Fruit fly (Drosophila melanogaster) whole organism, embryonic: ENCODE measurements around the gene I-2.
A peak's percentile ranks its signal among the peaks of the same experiment; 100 is the strongest.

Experiments used
- Adf1 ChIP-seq: fragments of 200-800 bp; sonication (Bioruptor generic); IDR thresholded peaks from 2 replicates; pipeline ENCODE4 v1.3.6; 2022; ENCODE audit warnings: missing biosample characterization, missing genetic modification characterization
- CG10274 ChIP-seq: fragments of 200-800 bp; sonication (Bioruptor generic); optimal IDR thresholded peaks from 3 replicates; lab custom pipeline; 2017; ENCODE audit warnings: missing biosample characterization, mild to moderate bottlenecking, missing genetic modification characterization
- CG1233 ChIP-seq: fragments of 200-800 bp; sonication (Bioruptor generic); optimal IDR thresholded peaks from 4 replicates; lab custom pipeline; 2018; ENCODE audit warnings: missing biosample characterization, mild to moderate bottlenecking, missing genetic modification characterization
- CG12659 ChIP-seq: fragments of 200-800 bp; sonication (Bioruptor generic); optimal IDR thresholded peaks from 3 replicates; lab custom pipeline; 2017; ENCODE audit warnings: mild to moderate bottlenecking, missing biosample characterization, missing genetic modification reagents, missing genetic modification characterization
- CG14014 ChIP-seq: fragments of 200-800 bp; sonication (Bioruptor generic); IDR thresholded peaks from 2 replicates; pipeline ENCODE4 v1.3.6; 2022; ENCODE audit warnings: missing biosample characterization, missing genetic modification characterization
- CG14050 ChIP-seq: fragments of 200-800 bp; sonication (Bioruptor generic); IDR thresholded peaks from 3 replicates; pipeline ENCODE4 v1.3.6; 2022; ENCODE audit warnings: missing biosample characterization, missing genetic modification characterization
- CG1647 ChIP-seq: fragments of 200-800 bp; sonication (Bioruptor generic); optimal IDR thresholded peaks from 3 replicates; lab custom pipeline; 2016; ENCODE audit warnings: missing biosample characterization, missing genetic modification characterization
- CG17328 ChIP-seq: fragments of 200-800 bp; sonication (Bioruptor generic); IDR thresholded peaks from 2 replicates; pipeline ENCODE4 v1.3.6; 2022; ENCODE audit warnings: missing biosample characterization, missing genetic modification characterization
- CG17361 ChIP-seq: fragments of 200-800 bp; sonication (Bioruptor generic); IDR thresholded peaks from 3 replicates; pipeline ENCODE4 v1.3.6; 2022; ENCODE audit warnings: missing biosample characterization, missing genetic modification characterization
- CG1792 ChIP-seq: fragments of 200-800 bp; sonication (Bioruptor generic); optimal IDR thresholded peaks from 2 replicates; lab custom pipeline; 2016; ENCODE audit warnings: missing biosample characterization, missing genetic modification characterization
- CG18476 ChIP-seq: fragments of 200-800 bp; sonication (Bioruptor generic); optimal IDR thresholded peaks from 2 replicates; lab custom pipeline; 2016; ENCODE audit warnings: missing biosample characterization, mild to moderate bottlenecking, missing genetic modification characterization
- CG2875 ChIP-seq: fragments of 200-800 bp; sonication (Bioruptor generic); optimal IDR thresholded peaks from 2 replicates; lab custom pipeline; 2017; ENCODE audit warnings: missing biosample characterization, mild to moderate bottlenecking, missing genetic modification characterization, missing genetic modification reagents
- CG4282 ChIP-seq: fragments of 200-800 bp; sonication (Bioruptor generic); optimal IDR thresholded peaks from 2 replicates; lab custom pipeline; 2016; ENCODE audit warnings: missing biosample characterization, missing genetic modification characterization
- CG43689 ChIP-seq: fragments of 200-800 bp; sonication (Bioruptor generic); IDR thresholded peaks from 2 replicates; pipeline ENCODE4 v1.3.6; 2022; ENCODE audit warnings: missing biosample characterization, missing genetic modification characterization
- CG6854 ChIP-seq: fragments of 200-800 bp; sonication (Bioruptor generic); optimal IDR thresholded peaks from 3 replicates; lab custom pipeline; 2017; ENCODE audit warnings: missing biosample characterization, mild to moderate bottlenecking, missing genetic modification characterization
- CG7271 ChIP-seq: fragments of 200-800 bp; sonication (Bioruptor generic); optimal IDR thresholded peaks from 2 replicates; lab custom pipeline; 2018; ENCODE audit warnings: missing biosample characterization, mild to moderate bottlenecking, missing genetic modification characterization, moderate library complexity
- CG8765 ChIP-seq: fragments of 200-800 bp; sonication (Bioruptor generic); IDR thresholded peaks from 2 replicates; pipeline ENCODE4 v1.3.6; 2022; ENCODE audit warnings: missing biosample characterization, missing genetic modification characterization
- Dll ChIP-seq: fragments of 200-800 bp; sonication (Bioruptor generic); IDR thresholded peaks from 4 replicates; pipeline ENCODE4 v1.3.6; 2022; ENCODE audit warnings: missing biosample characterization, missing genetic modification characterization; ENCODE audit not compliant: partially characterized antibody
- E2f1 ChIP-seq: fragments of 200-800 bp; sonication (Bioruptor generic); IDR thresholded peaks from 2 replicates; pipeline ENCODE4 v1.3.6; 2022; ENCODE audit warnings: missing biosample characterization, missing genetic modification characterization
- E2f2 ChIP-seq: fragments of 200-800 bp; sonication (Bioruptor generic); IDR thresholded peaks from 2 replicates; pipeline ENCODE4 v1.3.6; 2022; ENCODE audit warnings: missing biosample characterization, missing genetic modification characterization
- Fer3 ChIP-seq: fragments of 200-800 bp; sonication (Bioruptor generic); optimal IDR thresholded peaks from 2 replicates; lab custom pipeline; 2018; ENCODE audit warnings: missing biosample characterization, mild to moderate bottlenecking, missing genetic modification characterization, moderate library complexity
- Gug ChIP-seq: fragments of 200-800 bp; sonication (Bioruptor generic); IDR thresholded peaks from 4 replicates; pipeline ENCODE4 v1.3.6; 2022; ENCODE audit warnings: missing biosample characterization, missing genetic modification characterization
- Hmr ChIP-seq: fragments of 200-800 bp; sonication (Bioruptor generic); optimal IDR thresholded peaks from 3 replicates; lab custom pipeline; 2017; ENCODE audit warnings: mild to moderate bottlenecking, missing biosample characterization, missing genetic modification reagents, missing genetic modification characterization
- Hr51 ChIP-seq, 2 experiments: fragments of 200-800 bp; sonication (Bioruptor generic); optimal IDR thresholded peaks; 2 replicates in 1 of 2; 3 replicates in 1 of 2; lab custom pipeline; 2016 to 2018; ENCODE audit warnings: missing biosample characterization in 2 of 2, missing genetic modification characterization in 2 of 2, mild to moderate bottlenecking in 1 of 2, moderate library complexity in 1 of 2
- Neu2 ChIP-seq: fragments of 200-800 bp; sonication (Bioruptor generic); optimal IDR thresholded peaks from 3 replicates; lab custom pipeline; 2016; ENCODE audit warnings: missing biosample characterization, missing genetic modification characterization, borderline replicate concordance
- Optix ChIP-seq: fragments of 200-800 bp; sonication (Bioruptor generic); IDR thresholded peaks from 3 replicates; pipeline ENCODE4 v1.3.6; 2022; ENCODE audit warnings: missing biosample characterization, missing genetic modification characterization
- Pdp1 ChIP-seq, 2 experiments: fragments of 200-800 bp; sonication (Bioruptor generic); optimal IDR thresholded peaks; 3 replicates each; lab custom pipeline; 2016; ENCODE audit warnings: missing biosample characterization in 2 of 2, missing genetic modification characterization in 2 of 2, mild to moderate bottlenecking in 1 of 2, moderate library complexity in 1 of 2
- Vsx1 ChIP-seq: fragments of 200-800 bp; sonication (Bioruptor generic); optimal IDR thresholded peaks from 2 replicates; lab custom pipeline; 2017; ENCODE audit warnings: missing biosample characterization, mild to moderate bottlenecking, missing genetic modification characterization, missing genetic modification reagents
- Xbp1 ChIP-seq: fragments of 200-800 bp; sonication (Bioruptor generic); optimal IDR thresholded peaks from 3 replicates; lab custom pipeline; 2016; ENCODE audit warnings: missing biosample characterization, mild to moderate bottlenecking, missing genetic modification characterization
- ac ChIP-seq: fragments of 200-800 bp; sonication (Bioruptor generic); optimal IDR thresholded peaks from 3 replicates; lab custom pipeline; 2017; ENCODE audit warnings: missing biosample characterization, mild to moderate bottlenecking, missing genetic modification characterization
- amos ChIP-seq: fragments of 200-800 bp; sonication (Bioruptor generic); IDR thresholded peaks from 2 replicates; pipeline ENCODE4 v1.3.6; 2022; ENCODE audit warnings: missing biosample characterization, missing genetic modification characterization; ENCODE audit not compliant: partially characterized antibody
- bowl ChIP-seq: fragments of 200-800 bp; sonication (Bioruptor generic); IDR thresholded peaks from 2 replicates; pipeline ENCODE4 v1.3.6; 2022; ENCODE audit warnings: missing biosample characterization, missing genetic modification characterization
- corto ChIP-seq: fragments of 200-800 bp; sonication (Bioruptor generic); optimal IDR thresholded peaks from 2 replicates; lab custom pipeline; 2016; ENCODE audit warnings: missing biosample characterization, mild to moderate bottlenecking, missing genetic modification characterization, moderate library complexity
- eve ChIP-seq, 2 experiments: fragments of >200 bp; optimal IDR thresholded peaks; 2 replicates each; lab custom pipeline; 2017; ENCODE audit warnings: missing biosample characterization in 2 of 2, missing genetic modification characterization in 2 of 2
- gce ChIP-seq: fragments of 200-800 bp; sonication (Bioruptor generic); IDR thresholded peaks from 3 replicates; pipeline ENCODE4 v1.3.6; 2022; ENCODE audit warnings: missing biosample characterization, missing genetic modification characterization
- gsb-n ChIP-seq: fragments of 200-800 bp; sonication (Bioruptor generic); optimal IDR thresholded peaks from 3 replicates; lab custom pipeline; 2018; ENCODE audit warnings: missing biosample characterization, mild to moderate bottlenecking, missing genetic modification characterization
- lab ChIP-seq: fragments of 200-800 bp; sonication (Bioruptor generic); optimal IDR thresholded peaks from 3 replicates; lab custom pipeline; 2017; ENCODE audit warnings: missing biosample characterization, missing genetic modification characterization, mild to moderate bottlenecking, moderate library complexity, missing genetic modification reagents
- lilli ChIP-seq: fragments of 200-800 bp; sonication (Bioruptor generic); optimal IDR thresholded peaks from 3 replicates; lab custom pipeline; 2016; ENCODE audit warnings: missing biosample characterization, missing genetic modification characterization
- lola ChIP-seq, 3 experiments: fragments of >200 bp in 2 of 3; fragments of 200-800 bp in 1 of 3; sonication (Bioruptor generic) in 1 of 3; optimal IDR thresholded peaks; 2 replicates each; lab custom pipeline; 2017 to 2019; ENCODE audit warnings: missing biosample characterization in 3 of 3, missing genetic modification characterization in 3 of 3, mild to moderate bottlenecking in 1 of 3, moderate library complexity in 1 of 3
- mam ChIP-seq: fragments of 200-800 bp; sonication (Bioruptor generic); optimal IDR thresholded peaks from 3 replicates; lab custom pipeline; 2016; ENCODE audit warnings: missing biosample characterization, missing genetic modification characterization
- oc ChIP-seq: fragments of 200-800 bp; sonication (Bioruptor generic); optimal IDR thresholded peaks from 2 replicates; lab custom pipeline; 2018; ENCODE audit warnings: missing biosample characterization, mild to moderate bottlenecking, missing genetic modification characterization, moderate library complexity
- org-1 ChIP-seq: fragments of 200-800 bp; sonication (Bioruptor generic); optimal IDR thresholded peaks from 2 replicates; lab custom pipeline; 2017; ENCODE audit warnings: missing biosample characterization, missing genetic modification characterization
- phol ChIP-seq: fragments of 200-800 bp; sonication (Bioruptor generic); optimal IDR thresholded peaks from 3 replicates; lab custom pipeline; 2018; ENCODE audit warnings: missing biosample characterization, mild to moderate bottlenecking, missing genetic modification characterization, moderate library complexity
- pum ChIP-seq: fragments of 200-800 bp; sonication (Bioruptor generic); optimal IDR thresholded peaks from 2 replicates; lab custom pipeline; 2016; ENCODE audit warnings: missing biosample characterization, missing genetic modification characterization
- shn ChIP-seq: fragments of 200-800 bp; sonication (Bioruptor generic); optimal IDR thresholded peaks from 3 replicates; lab custom pipeline; 2016; ENCODE audit warnings: missing biosample characterization, missing genetic modification characterization
- sob ChIP-seq: fragments of 200-800 bp; sonication (Bioruptor generic); IDR thresholded peaks from 2 replicates; pipeline ENCODE4 v1.3.6; 2022; ENCODE audit warnings: missing biosample characterization, missing genetic modification characterization
- stc ChIP-seq: fragments of 200-800 bp; sonication (Bioruptor generic); IDR thresholded peaks from 2 replicates; pipeline ENCODE4 v1.3.6; 2022; ENCODE audit warnings: missing biosample characterization, missing genetic modification characterization
- stwl ChIP-seq: fragments of 200-800 bp; sonication (Bioruptor generic); optimal IDR thresholded peaks from 3 replicates; lab custom pipeline; 2018; ENCODE audit warnings: missing biosample characterization, mild to moderate bottlenecking, missing genetic modification characterization, moderate library complexity
- trh ChIP-seq: fragments of 200-800 bp; sonication (Bioruptor generic); optimal IDR thresholded peaks from 2 replicates; lab custom pipeline; 2016; ENCODE audit warnings: missing biosample characterization, missing genetic modification characterization
- tx ChIP-seq: fragments of 200-800 bp; sonication (Bioruptor generic); optimal IDR thresholded peaks from 2 replicates; lab custom pipeline; 2016; ENCODE audit warnings: missing biosample characterization, missing genetic modification characterization

The I-2 gene

DNA sequence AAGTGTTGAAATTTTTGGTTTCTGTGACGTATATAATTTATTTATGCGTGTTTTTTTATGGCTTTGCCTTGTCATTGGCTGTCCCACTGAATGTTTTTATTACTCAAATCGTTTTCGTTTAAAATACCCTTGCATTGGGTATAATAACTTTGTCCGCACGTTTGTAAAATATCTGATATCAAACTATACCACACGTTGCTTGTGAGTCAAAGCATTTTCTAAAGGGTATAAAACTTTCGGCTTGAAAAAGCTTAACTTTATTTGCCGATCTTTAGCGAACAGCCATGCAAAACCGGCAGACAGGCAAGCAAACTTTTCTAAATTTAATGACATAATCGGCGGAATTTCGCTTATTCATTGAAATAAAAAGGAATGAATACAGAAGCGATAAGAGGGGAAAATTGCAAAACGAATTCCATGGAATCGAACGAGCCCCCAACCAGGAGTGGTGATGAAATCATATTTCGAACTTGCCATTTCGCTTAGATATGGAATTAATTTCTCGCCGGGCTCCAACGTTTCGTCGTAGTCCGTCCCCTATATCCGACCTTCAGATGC is 10.9 kb upstream of the I-2 start (continued):
- TF ChIP-seq Gug (peak; percentile 33; the same call in 2 of the 4 replicates), corto (GFP tag; lab: Kevin White, UChicago) (no peak), CG14050 (GFP tag; lab: Robert Waterston, UW) (no peak), CG7271 (tag; lab: Kevin White, UChicago) (no peak), Hmr (GFP tag; lab: Kevin White, UChicago) (peak; percentile 30), Dll (GFP tag; lab: Robert Waterston, UW) (no peak), trh (GFP tag; lab: Kevin White, UChicago) (no peak), sob (GFP tag; lab: Robert Waterston, UW) (peak; percentile 61), E2f1 (GFP tag; lab: Robert Waterston, UW) (no peak), mam (peak; percentile 67), lola (GFP tag; optimal IDR thresholded peaks at IDR 0.05; lab: Kevin White, UChicago) (no peak), Adf1 (GFP tag; lab: Robert Waterston, UW) (no peak), CG17361 (GFP tag; lab: Robert Waterston, UW) (peak; percentile 46; the same call in 1 of the 3 replicates), lilli (GFP tag; lab: Kevin White, UChicago) (peak; percentile 76), CG17328 (no peak), Hr51 (GFP tag; optimal IDR thresholded peaks at IDR 0.05; lab: Kevin White, UChicago) (peak in 1 of 2 experiments; percentile 64), CG18476 (GFP tag; lab: Kevin White, UChicago) (no peak), amos (GFP tag; lab: Robert Waterston, UW) (no peak), CG8765 (GFP tag; lab: Robert Waterston, UW) (no peak), CG1233 (GFP tag; lab: Kevin White, UChicago) (peak; percentile 29), Pdp1 (GFP tag; optimal IDR thresholded peaks at IDR 0.05; lab: Kevin White, UChicago) (peak; percentile 49 to 75), Optix (GFP tag; lab: Robert Waterston, UW) (no peak), eve (GFP tag; optimal IDR thresholded peaks at IDR 0.05; lab: Kevin White, UChicago) (no peak), CG10274 (GFP tag; lab: Kevin White, UChicago) (peak; percentile 24), tx (GFP tag; lab: Kevin White, UChicago) (peak; percentile 8), org-1 (GFP tag; lab: Kevin White, UChicago) (no peak), stwl (tag; lab: Kevin White, UChicago) (no peak), CG14014 (GFP tag; lab: Robert Waterston, UW) (peak; percentile 77), CG1647 (GFP tag; lab: Kevin White, UChicago) (no peak), CG6854 (peak; percentile 15), stc (GFP tag; lab: Robert Waterston, UW) (peak; percentile 42), E2f2 (GFP tag; lab: Robert Waterston, UW) (no peak), oc (no peak), CG43689 (no peak), Vsx1 (GFP tag; lab: Kevin White, UChicago) (no peak), Fer3 (tag; lab: Kevin White, UChicago) (peak; percentile 73), Xbp1 (GFP tag; lab: Kevin White, UChicago) (peak; percentile 47), phol (peak; percentile 27), CG1792 (peak; percentile 10), ac (no peak), bowl (no peak), CG12659 (GFP tag; lab: Kevin White, UChicago) (peak; percentile 55), lab (GFP tag; lab: Kevin White, UChicago) (peak; percentile 76), gce (GFP tag; lab: Robert Waterston, UW) (0 out of 3 replicates have a peak, but pooled peaks have one; percentile 19), shn (GFP tag; lab: Kevin White, UChicago) (peak; percentile 23), CG4282 (GFP tag; lab: Kevin White, UChicago) (no peak), CG2875 (GFP tag; lab: Kevin White, UChicago) (no peak), gsb-n (tag; lab: Kevin White, UChicago) (no peak), Neu2 (GFP tag; lab: Kevin White, UChicago) (no peak), pum (GFP tag; lab: Kevin White, UChicago) (peak; percentile 17)
